Worm (Caenorhabditis elegans) whole organism, young adult: ENCODE measurements around the gene tiar-2.

Source experiments
- B0019.2 ChIP-seq: fragments of 200-800 bp; sonication (Bioruptor generic); conservative IDR thresholded peaks from 2 replicates; pipeline ENCODE4 v1.3.6; 2022; ENCODE audit warnings: missing genetic modification reagents, missing genetic modification characterization, missing compliant biosample characterization
- aptf-3 ChIP-seq: fragments of 200-800 bp; sonication (Bioruptor generic); IDR thresholded peaks from 2 replicates; pipeline ENCODE4 v1.3.6; 2022; ENCODE audit warnings: missing genetic modification characterization, missing compliant biosample characterization
- atf-7 ChIP-seq: sonication (generic microtip); optimal IDR thresholded peaks from 2 replicates; lab custom pipeline; 2017; ENCODE audit warnings: mild to moderate bottlenecking, missing genetic modification characterization, missing compliant biosample characterization
- ets-4 ChIP-seq: fragments of 200-800 bp; sonication (Bioruptor generic); optimal IDR thresholded peaks from 2 replicates; lab custom pipeline; 2018; ENCODE audit warnings: mild to moderate bottlenecking, missing genetic modification characterization, missing compliant biosample characterization
- gei-17 ChIP-seq: fragments of 200-800 bp; sonication (Bioruptor generic); optimal IDR thresholded peaks from 2 replicates; lab custom pipeline; 2018; ENCODE audit warnings: mild to moderate bottlenecking, missing genetic modification characterization, missing compliant biosample characterization
- lin-40 ChIP-seq: sonication (generic microtip); optimal IDR thresholded peaks from 2 replicates; lab custom pipeline; 2016; ENCODE audit warnings: missing genetic modification characterization, mild to moderate bottlenecking, missing compliant biosample characterization, missing genotype, missing genetic modification reagents
- lin-54 ChIP-seq: fragments of 200-800 bp; sonication (Bioruptor generic); optimal IDR thresholded peaks from 2 replicates; lab custom pipeline; 2018; ENCODE audit warnings: mild to moderate bottlenecking, missing genetic modification characterization, missing compliant biosample characterization
- mcd-1 ChIP-seq: fragments of 200-800 bp; sonication (Bioruptor generic); IDR thresholded peaks from 2 replicates; pipeline ENCODE4 v1.3.6; 2022; ENCODE audit warnings: missing genetic modification reagents, missing genetic modification characterization, missing compliant biosample characterization
- nhr-179 ChIP-seq: sonication (generic microtip); optimal IDR thresholded peaks from 2 replicates; lab custom pipeline; 2016; ENCODE audit warnings: mild to moderate bottlenecking, missing genetic modification characterization, missing compliant biosample characterization
- nhr-90 ChIP-seq: sonication (generic microtip); optimal IDR thresholded peaks from 2 replicates; lab custom pipeline; 2016; ENCODE audit warnings: missing genotype, mild to moderate bottlenecking, missing genetic modification characterization, missing compliant biosample characterization
- pha-4 ChIP-seq: fragments of 150-350 bp; sonication (generic microtip); optimal IDR thresholded peaks from 2 replicates; lab custom pipeline; 2014; ENCODE audit warnings: missing biosample characterization, missing genetic modification reagents, missing genetic modification characterization
- sptf-2 ChIP-seq: fragments of 200-800 bp; sonication (Bioruptor generic); optimal IDR thresholded peaks from 2 replicates; lab custom pipeline; 2018; ENCODE audit warnings: mild to moderate bottlenecking, missing genetic modification characterization, missing compliant biosample characterization
- ztf-25 ChIP-seq: fragments of 200-800 bp; sonication (Bioruptor generic); IDR thresholded peaks from 2 replicates; pipeline ENCODE4 v1.3.6; 2022; ENCODE audit warnings: missing genetic modification reagents, missing genetic modification characterization, missing compliant biosample characterization

ce11 chrII:12810709-12811108 is 42.2 kb downstream of the tiar-2 start, which contains the start of gene Y46G5A.20:
- no peak for TF ChIP-seq ztf-25 (GFP tag; lab: Robert Waterston, UW)
- no peak for TF ChIP-seq B0019.2
- no peak for TF ChIP-seq lin-40
- TF ChIP-seq ets-4 (GFP tag; lab: Kevin White, UChicago): no peak
- no peak for TF ChIP-seq pha-4 (tag; lab: Kevin White, UChicago)
- TF ChIP-seq gei-17 (GFP tag; lab: Kevin White, UChicago): no peak
- TF ChIP-seq sptf-2 (GFP tag; lab: Kevin White, UChicago): no peak
- no peak for TF ChIP-seq mcd-1 (GFP tag; lab: Robert Waterston, UW)
- no peak for TF ChIP-seq atf-7 (tag; lab: Kevin White, UChicago)
- TF ChIP-seq nhr-90 (tag; lab: Kevin White, UChicago): no peak
- TF ChIP-seq lin-54 (GFP tag; lab: Kevin White, UChicago): no peak
- no peak for TF ChIP-seq nhr-179
- no peak for TF ChIP-seq aptf-3 (GFP tag; lab: Robert Waterston, UW)
